Fruit fly (Drosophila melanogaster): ENCODE measurements around the gene Best1.
A peak's percentile ranks its signal among the peaks of the same experiment; 100 is the strongest.

Gene Best1

dm6 chr3R:10168483-10169064, 1.7 kb downstream of the Best1 start (continued):
- TF ChIP-seq HHEX (GFP tag; optimal IDR thresholded peaks at IDR 0.05) (peak; percentile 12), Scr (GFP tag; IDR thresholded peaks at IDR 0.05; ENCODE audit: partially characterized antibody) (no peak), Fer1 (GFP tag; optimal IDR thresholded peaks at IDR 0.05) (peak; percentile 8), Asciz (GFP tag; optimal IDR thresholded peaks at IDR 0.05) (no peak), D19A (tag; optimal IDR thresholded peaks at IDR 0.05) (no peak), pnt (GFP tag; optimal IDR thresholded peaks at IDR 0.05) (no peak), Stat92E (GFP tag; optimal IDR thresholded peaks at IDR 0.05) (no peak), Poxn (GFP tag; IDR thresholded peaks at IDR 0.05) (no peak), CG31388 (GFP tag; optimal IDR thresholded peaks at IDR 0.05) (no peak), ewg (GFP tag; optimal IDR thresholded peaks at IDR 0.05) (peak; percentile 13), CG1602 (GFP tag; optimal IDR thresholded peaks at IDR 0.05) (peak; percentile 40), CG34224 (GFP tag; IDR thresholded peaks at IDR 0.05; ENCODE audit: partially characterized antibody) (no peak), CG11723 (GFP tag; optimal IDR thresholded peaks at IDR 0.05) (no peak), CG7556 (GFP tag; optimal IDR thresholded peaks at IDR 0.05) (peak; percentile 30), NFAT (GFP tag; IDR thresholded peaks at IDR 0.05) (no peak), fru (optimal IDR thresholded peaks at IDR 0.05) (no peak), knrl (GFP tag; IDR thresholded peaks at IDR 0.05; ENCODE audit: partially characterized antibody) (no peak), Sin3A (optimal IDR thresholded peaks at IDR 0.05) (no peak), CG17361 (GFP tag; IDR thresholded peaks at IDR 0.05) (no peak), CG2129 (GFP tag; IDR thresholded peaks at IDR 0.05; ENCODE audit: partially characterized antibody) (no peak), ken (GFP tag; IDR thresholded peaks at IDR 0.05) (0 out of 3 replicates have a peak, but pooled peaks have one; percentile 19), HLH3B (GFP tag; IDR thresholded peaks at IDR 0.05) (0 out of 2 replicates have a peak, but pooled peaks have one; percentile 22), CG43689 (GFP tag; IDR thresholded peaks at IDR 0.05) (no peak), az2 (GFP tag; optimal IDR thresholded peaks at IDR 0.05) (peak; percentile 26), otp (GFP tag; IDR thresholded peaks at IDR 0.05) (peak; percentile 57; the same call in 2 of the 3 replicates), mam (GFP tag; optimal IDR thresholded peaks at IDR 0.05) (peak; percentile 32), CG13624 (GFP tag; optimal IDR thresholded peaks at IDR 0.05) (peak; percentile 46), CG15269 (tag; optimal IDR thresholded peaks at IDR 0.05) (peak; percentile 27), CG7745 (tag; optimal IDR thresholded peaks at IDR 0.05) (no peak), Fer2 (tag; optimal IDR thresholded peaks at IDR 0.05) (no peak), vvl (GFP tag; IDR thresholded peaks at IDR 0.05) (peak; percentile 46; the same call in 1 of the 2 replicates), pan (optimal IDR thresholded peaks at IDR 0.05) (no peak), pan (GFP tag; optimal IDR thresholded peaks at IDR 0.05 in 1 of 2, IDR thresholded peaks at IDR 0.05 in 1 of 2) (peak in 1 of 2 experiments; percentile 35), Fer3 (tag; optimal IDR thresholded peaks at IDR 0.05) (peak; percentile 37), CG3838 (GFP tag; optimal IDR thresholded peaks at IDR 0.05) (no peak), CG8944 (GFP tag; optimal IDR thresholded peaks at IDR 0.05) (peak; percentile 29), CG6854 (GFP tag; optimal IDR thresholded peaks at IDR 0.05) (no peak), CG11456 (GFP tag; IDR thresholded peaks at IDR 0.05) (peak; percentile 62; the same call in 1 of the 3 replicates), gcm2 (GFP tag; optimal IDR thresholded peaks at IDR 0.05) (peak; percentile 3), slbo (GFP tag; IDR thresholded peaks at IDR 0.05) (peak; percentile 65), HmgZ (tag; optimal IDR thresholded peaks at IDR 0.05) (peak; percentile 29), row (GFP tag; IDR thresholded peaks at IDR 0.05) (peak; percentile 51; the same call in 2 of the 3 replicates), dati (GFP tag; IDR thresholded peaks at IDR 0.05) (no peak), ci (GFP tag; IDR thresholded peaks at IDR 0.05) (peak; percentile 62; the same call in 2 of the 3 replicates), CG2875 (GFP tag; optimal IDR thresholded peaks at IDR 0.05) (no peak), nom (GFP tag; optimal IDR thresholded peaks at IDR 0.05) (no peak), CG12744 (GFP tag; optimal IDR thresholded peaks at IDR 0.05) (peak; percentile 42), esg (GFP tag; conservative IDR thresholded peaks at IDR 0.05) (0 out of 2 replicates have a peak, but pooled peaks have one; percentile 36), Dp (GFP tag; optimal IDR thresholded peaks at IDR 0.05) (no peak), wdn (GFP tag; IDR thresholded peaks at IDR 0.05) (peak; percentile 49; the same call in 1 of the 2 replicates), CG4404 (GFP tag; IDR thresholded peaks at IDR 0.05) (no peak)
